Worm (Caenorhabditis elegans): Measurements from ENCODE around the gene F58H1.3.

ce11 chrV:11887988-11888499 is 45.7 kb upstream of the F58H1.3 start, which contains the start of gene adh-1:
- TF ChIP-seq F13C5.2 (tag; optimal IDR thresholded peaks at IDR 0.05) (no peak), ama-1 (optimal IDR thresholded peaks at IDR 0.05) (no peak), scrt-1 (GFP tag; IDR thresholded peaks at IDR 0.05) (no peak), tbx-37 (GFP tag; conservative IDR thresholded peaks at IDR 0.05) (no peak), flt-1 (GFP tag; IDR thresholded peaks at IDR 0.05) (no peak), tbx-11 (GFP tag; IDR thresholded peaks at IDR 0.05) (no peak), tra-4 (tag; optimal IDR thresholded peaks at IDR 0.05) (no peak), hmg-4 (GFP tag; optimal IDR thresholded peaks at IDR 0.05) (no peak), ceh-36 (tag; optimal IDR thresholded peaks at IDR 0.05) (no peak)

Data from whole organism, early embryonic.